Fruit fly (Drosophila melanogaster): ENCODE measurements around the gene CG33796.

The CG33796 gene

dm6 chr3L:16211156-16211935 lies 41.4 kb upstream of the CG33796 start:
- no peak for TF ChIP-seq CG12768 (GFP tag; optimal IDR thresholded peaks at IDR 0.05)
- no peak for TF ChIP-seq Hr96 (GFP tag; optimal IDR thresholded peaks at IDR 0.05)
- TF ChIP-seq Mnt (GFP tag; optimal IDR thresholded peaks at IDR 0.05), result no peak
- no peak for TF ChIP-seq pad (GFP tag; optimal IDR thresholded peaks at IDR 0.05)
- TF ChIP-seq CG7101 (tag; optimal IDR thresholded peaks at IDR 0.05), result no peak
- TF ChIP-seq cic (GFP tag; optimal IDR thresholded peaks at IDR 0.05), result no peak
- no peak for TF ChIP-seq CG14711 (tag; optimal IDR thresholded peaks at IDR 0.05)

- TF ChIP-seq CG11617 (GFP tag; optimal IDR thresholded peaks at IDR 0.05), result no peak
- TF ChIP-seq tj (GFP tag; optimal IDR thresholded peaks at IDR 0.05), result no peak
- TF ChIP-seq ovo (GFP tag; optimal IDR thresholded peaks at IDR 0.05), result no peak
- no peak for TF ChIP-seq pad (GFP tag; optimal IDR thresholded peaks at IDR 0.05)
- no peak for TF ChIP-seq CG5204 (GFP tag; optimal IDR thresholded peaks at IDR 0.05)
- no peak for TF ChIP-seq bab1 (GFP tag; optimal IDR thresholded peaks at IDR 0.05)
- no peak for TF ChIP-seq Clk (GFP tag; optimal IDR thresholded peaks at IDR 0.05)
- no peak for TF ChIP-seq toe (GFP tag; optimal IDR thresholded peaks at IDR 0.05)
- no peak for TF ChIP-seq CG33017 (tag; optimal IDR thresholded peaks at IDR 0.05)
- TF ChIP-seq cic (GFP tag; optimal IDR thresholded peaks at IDR 0.05), result no peak
- TF ChIP-seq Crg-1 (GFP tag; optimal IDR thresholded peaks at IDR 0.05), result no peak
- TF ChIP-seq CG1620 (GFP tag; optimal IDR thresholded peaks at IDR 0.05), result no peak
- TF ChIP-seq cnc (optimal IDR thresholded peaks at IDR 0.05), result no peak
- no peak for TF ChIP-seq CG7101 (tag; optimal IDR thresholded peaks at IDR 0.05)
- no peak for TF ChIP-seq CG12768 (GFP tag; optimal IDR thresholded peaks at IDR 0.05)
- TF ChIP-seq CG7045 (GFP tag; optimal IDR thresholded peaks at IDR 0.05), result no peak
- TF ChIP-seq kay (GFP tag; ENCODE audit: borderline replicate concordance), result no peak
Measured at dm6 chr3L:16209641-16210040, 39.7 kb upstream of the CG33796 start.

- TF ChIP-seq ovo (GFP tag; optimal IDR thresholded peaks at IDR 0.05) (no peak), kay (GFP tag; ENCODE audit: borderline replicate concordance) (no peak), tj (GFP tag; optimal IDR thresholded peaks at IDR 0.05) (no peak), toe (GFP tag; optimal IDR thresholded peaks at IDR 0.05) (no peak), Clk (GFP tag; optimal IDR thresholded peaks at IDR 0.05) (no peak), pad (GFP tag; optimal IDR thresholded peaks at IDR 0.05) (no peak), cic (GFP tag; optimal IDR thresholded peaks at IDR 0.05) (no peak)
Measured at dm6 chr3L:16208839-16209612, 39.1 kb upstream of the CG33796 start.

- no peak for TF ChIP-seq Clk (GFP tag; optimal IDR thresholded peaks at IDR 0.05)
- TF ChIP-seq bab1 (GFP tag; optimal IDR thresholded peaks at IDR 0.05), result no peak
- no peak for TF ChIP-seq CG5204 (GFP tag; optimal IDR thresholded peaks at IDR 0.05)
- TF ChIP-seq toe (GFP tag; optimal IDR thresholded peaks at IDR 0.05), result no peak
- TF ChIP-seq tj (GFP tag; optimal IDR thresholded peaks at IDR 0.05), result no peak
- TF ChIP-seq Mnt (GFP tag; optimal IDR thresholded peaks at IDR 0.05), result no peak
- no peak for TF ChIP-seq CG14711 (tag; optimal IDR thresholded peaks at IDR 0.05)
- TF ChIP-seq CG12768 (GFP tag; optimal IDR thresholded peaks at IDR 0.05), result no peak
- TF ChIP-seq CG11617 (GFP tag; optimal IDR thresholded peaks at IDR 0.05), result no peak
- no peak for TF ChIP-seq cic (GFP tag; optimal IDR thresholded peaks at IDR 0.05)
Measured at dm6 chr3L:16208053-16208838, 38.3 kb upstream of the CG33796 start.

dm6 chr3L:16204128-16204527 lies 34.2 kb upstream of the CG33796 start:
- TF ChIP-seq ovo (GFP tag; optimal IDR thresholded peaks at IDR 0.05) (no peak), toe (GFP tag; optimal IDR thresholded peaks at IDR 0.05) (no peak)

- TF ChIP-seq CG7101 (tag; optimal IDR thresholded peaks at IDR 0.05), result peak; percentile 12
- no peak for TF ChIP-seq ovo (GFP tag; optimal IDR thresholded peaks at IDR 0.05)
Measured at dm6 chr3L:16203236-16203635, 33.3 kb upstream of the CG33796 start.

- TF ChIP-seq kay (GFP tag; ENCODE audit: borderline replicate concordance) (no peak), ovo (GFP tag; optimal IDR thresholded peaks at IDR 0.05) (no peak), CG5204 (GFP tag; optimal IDR thresholded peaks at IDR 0.05) (peak; percentile 0), tj (GFP tag; optimal IDR thresholded peaks at IDR 0.05) (no peak)
Measured at dm6 chr3L:16202550-16202949, 32.6 kb upstream of the CG33796 start.
